Fruit fly (Drosophila melanogaster): ENCODE measurements around the gene Rh7.

Gene Rh7

dm6 chr3L:12124138-12124583, 51.1 kb downstream of the Rh7 start (continued):
- TF ChIP-seq caup (GFP tag; optimal IDR thresholded peaks at IDR 0.05; ENCODE audit: severe bottlenecking) (peak; percentile 60), nmo (GFP tag; optimal IDR thresholded peaks at IDR 0.05) (peak; percentile 36), Chrac-16 (GFP tag; optimal IDR thresholded peaks at IDR 0.05) (no peak), jumu (GFP tag; optimal IDR thresholded peaks at IDR 0.05) (no peak), D19A (tag; optimal IDR thresholded peaks at IDR 0.05) (peak; percentile 13), CG2202 (tag; optimal IDR thresholded peaks at IDR 0.05) (no peak), Jarid2 (GFP tag; optimal IDR thresholded peaks at IDR 0.05) (no peak), HmgD (GFP tag; optimal IDR thresholded peaks at IDR 0.05) (no peak), lmd (GFP tag; IDR thresholded peaks at IDR 0.05) (peak; percentile 32; the same call in 1 of the 2 replicates), CG31365 (tag; optimal IDR thresholded peaks at IDR 0.05) (no peak), CG10543 (GFP tag; optimal IDR thresholded peaks at IDR 0.05) (peak; percentile 93), lilli (GFP tag; optimal IDR thresholded peaks at IDR 0.05) (no peak), Pdp1 (GFP tag; optimal IDR thresholded peaks at IDR 0.05) (peak in 1 of 2 experiments; percentile 18), CG11504 (tag; optimal IDR thresholded peaks at IDR 0.05) (peak; percentile 16), CG10462 (GFP tag; optimal IDR thresholded peaks at IDR 0.05) (no peak), CG17912 (GFP tag; optimal IDR thresholded peaks at IDR 0.05) (peak; percentile 76), h (optimal IDR thresholded peaks at IDR 0.05) (no peak), vfl (GFP tag; optimal IDR thresholded peaks at IDR 0.05) (no peak), Bdp1 (GFP tag; optimal IDR thresholded peaks at IDR 0.05) (no peak), sug (tag; optimal IDR thresholded peaks at IDR 0.05) (peak; percentile 100), CG7987 (GFP tag; optimal IDR thresholded peaks at IDR 0.05) (peak; percentile 75), CG33557 (GFP tag; optimal IDR thresholded peaks at IDR 0.05) (peak; percentile 36), eyg (GFP tag; optimal IDR thresholded peaks at IDR 0.05) (no peak), gce (GFP tag; IDR thresholded peaks at IDR 0.05) (no peak), CG7963 (GFP tag; IDR thresholded peaks at IDR 0.05; ENCODE audit: partially characterized antibody) (no peak), CG14860 (GFP tag; IDR thresholded peaks at IDR 0.05; ENCODE audit: partially characterized antibody) (no peak), sima (GFP tag; optimal IDR thresholded peaks at IDR 0.05) (no peak), cg (GFP tag; optimal IDR thresholded peaks at IDR 0.05) (peak; percentile 100), ken (GFP tag; IDR thresholded peaks at IDR 0.05) (0 out of 3 replicates have a peak, but pooled peaks have one; percentile 25), zfh2 (GFP tag; optimal IDR thresholded peaks at IDR 0.05) (no peak), pum (GFP tag; optimal IDR thresholded peaks at IDR 0.05) (no peak), salm (tag; optimal IDR thresholded peaks at IDR 0.05) (peak; percentile 43), CG3281 (GFP tag; optimal IDR thresholded peaks at IDR 0.05) (peak; percentile 28), ftz-f1 (GFP tag; optimal IDR thresholded peaks at IDR 0.05) (peak; percentile 41), CG1832 (GFP tag; optimal IDR thresholded peaks at IDR 0.05) (peak; percentile 89), CG6654 (GFP tag; optimal IDR thresholded peaks at IDR 0.05) (no peak), CG6854 (GFP tag; optimal IDR thresholded peaks at IDR 0.05) (peak; percentile 13), YL-1 (GFP tag; optimal IDR thresholded peaks at IDR 0.05) (peak; percentile 89), ranshi (GFP tag; IDR thresholded peaks at IDR 0.05) (no peak), Fer1 (GFP tag; optimal IDR thresholded peaks at IDR 0.05) (peak; percentile 63), sr (GFP tag; IDR thresholded peaks at IDR 0.05) (peak; percentile 92; the same call in 2 of the 3 replicates), CG8924 (tag; optimal IDR thresholded peaks at IDR 0.05) (peak; percentile 77), CG9932 (GFP tag; IDR thresholded peaks at IDR 0.05) (peak; percentile 32; the same call in 1 of the 2 replicates), Drgx (GFP tag; IDR thresholded peaks at IDR 0.05) (peak; percentile 20; the same call in 1 of the 2 replicates), CG17359 (tag; optimal IDR thresholded peaks at IDR 0.05) (no peak), CG9817 (tag; optimal IDR thresholded peaks at IDR 0.05) (peak; percentile 23), CG6175 (GFP tag; IDR thresholded peaks at IDR 0.05) (0 out of 3 replicates have a peak, but pooled peaks have one; percentile 43), wor (GFP tag; IDR thresholded peaks at IDR 0.05) (no peak), Optix (GFP tag; IDR thresholded peaks at IDR 0.05) (0 out of 3 replicates have a peak, but pooled peaks have one; percentile 46), CkIIα-i1 (GFP tag; IDR thresholded peaks at IDR 0.05) (no peak), twi (tag; optimal IDR thresholded peaks at IDR 0.05) (peak; percentile 71)

Data from whole organism, embryonic.